Fruit fly (Drosophila melanogaster) whole organism, embryonic: ENCODE results near the gene CG42815.
A peak's percentile ranks its signal among the peaks of the same experiment; 100 is the strongest.

ENCODE experiments used
- Abd-B ChIP-seq: fragments of 200-800 bp; sonication (Bioruptor generic); optimal IDR thresholded peaks from 2 replicates; lab custom pipeline; 2018; ENCODE audit warnings: missing biosample characterization, mild to moderate bottlenecking, missing genetic modification characterization, moderate library complexity
- Bdp1 ChIP-seq: fragments of 200-800 bp; sonication (Bioruptor generic); optimal IDR thresholded peaks from 3 replicates; lab custom pipeline; 2016; ENCODE audit warnings: missing biosample characterization, missing genetic modification characterization
- CG10321 ChIP-seq: fragments of 200-800 bp; sonication (Bioruptor generic); IDR thresholded peaks from 2 replicates; pipeline ENCODE4 v1.3.6; 2022; ENCODE audit warnings: missing biosample characterization, missing genetic modification characterization
- CG10431 ChIP-seq: fragments of 200-800 bp; sonication (Bioruptor generic); optimal IDR thresholded peaks from 3 replicates; lab custom pipeline; 2018; ENCODE audit warnings: missing biosample characterization, mild to moderate bottlenecking, missing genetic modification characterization
- CG10959 ChIP-seq: fragments of 200-800 bp; sonication (Bioruptor generic); IDR thresholded peaks from 2 replicates; pipeline ENCODE4 v1.3.6; 2022; ENCODE audit warnings: missing biosample characterization, missing genetic modification characterization
- CG12155 ChIP-seq: fragments of 200-800 bp; sonication (Bioruptor generic); optimal IDR thresholded peaks from 3 replicates; lab custom pipeline; 2016; ENCODE audit warnings: missing biosample characterization, missing genetic modification characterization
- CG12744 ChIP-seq: fragments of 200-800 bp; sonication (Bioruptor generic); optimal IDR thresholded peaks from 2 replicates; lab custom pipeline; 2016; ENCODE audit warnings: missing biosample characterization, missing genetic modification characterization
- CG15601 ChIP-seq: fragments of 200-800 bp; sonication (Bioruptor generic); optimal IDR thresholded peaks from 3 replicates; lab custom pipeline; 2019; ENCODE audit warnings: missing biosample characterization, mild to moderate bottlenecking, missing genetic modification characterization, moderate library complexity
- CG17328 ChIP-seq: fragments of 200-800 bp; sonication (Bioruptor generic); IDR thresholded peaks from 2 replicates; pipeline ENCODE4 v1.3.6; 2022; ENCODE audit warnings: missing biosample characterization, missing genetic modification characterization
- CG2199 ChIP-seq: fragments of 200-800 bp; sonication (Bioruptor generic); IDR thresholded peaks from 3 replicates; pipeline ENCODE4 v1.3.6; 2022; ENCODE audit warnings: missing biosample characterization, missing genetic modification characterization
- CG2678 ChIP-seq: fragments of 200-800 bp; sonication (Bioruptor generic); optimal IDR thresholded peaks from 3 replicates; lab custom pipeline; 2019; ENCODE audit warnings: missing biosample characterization, mild to moderate bottlenecking, missing genetic modification characterization, moderate library complexity
- CG32532 ChIP-seq: fragments of 200-800 bp; sonication (Bioruptor generic); IDR thresholded peaks from 2 replicates; pipeline ENCODE4 v1.3.6; 2022; ENCODE audit warnings: missing biosample characterization, missing genetic modification characterization
- CG32772 ChIP-seq: fragments of 200-800 bp; sonication (Bioruptor generic); IDR thresholded peaks from 2 replicates; pipeline ENCODE4 v1.3.6; 2022; ENCODE audit warnings: missing biosample characterization, missing genetic modification characterization
- CG34376 ChIP-seq: fragments of 200-800 bp; sonication (Bioruptor generic); optimal IDR thresholded peaks from 2 replicates; lab custom pipeline; 2018; ENCODE audit warnings: missing biosample characterization, mild to moderate bottlenecking, missing genetic modification characterization
- CG4360 ChIP-seq: fragments of 200-800 bp; sonication (Bioruptor generic); IDR thresholded peaks from 2 replicates; pipeline ENCODE4 v1.3.6; 2022; ENCODE audit warnings: missing biosample characterization, missing genetic modification characterization
- CG5953 ChIP-seq: fragments of 200-800 bp; sonication (Bioruptor generic); IDR thresholded peaks from 2 replicates; pipeline ENCODE4 v1.3.6; 2022; ENCODE audit warnings: missing biosample characterization, missing genetic modification characterization
- CG6813 ChIP-seq: fragments of 200-800 bp; sonication (Bioruptor generic); optimal IDR thresholded peaks from 2 replicates; lab custom pipeline; 2017; ENCODE audit warnings: missing biosample characterization, missing genetic modification characterization, mild to moderate bottlenecking, moderate library complexity, missing genetic modification reagents
- CG7786 ChIP-seq: fragments of 200-800 bp; sonication (Bioruptor generic); optimal IDR thresholded peaks from 2 replicates; lab custom pipeline; 2016; ENCODE audit warnings: missing biosample characterization, missing genetic modification characterization
- CG9797 ChIP-seq: fragments of 200-800 bp; sonication (Bioruptor generic); optimal IDR thresholded peaks from 3 replicates; lab custom pipeline; 2018; ENCODE audit warnings: missing biosample characterization, mild to moderate bottlenecking, missing genetic modification characterization
- Dad ChIP-seq: fragments of 200-800 bp; sonication (Bioruptor generic); optimal IDR thresholded peaks from 3 replicates; lab custom pipeline; 2016; ENCODE audit warnings: missing biosample characterization, missing genetic modification characterization
- HLH4C ChIP-seq: fragments of 200-800 bp; sonication (Bioruptor generic); IDR thresholded peaks from 3 replicates; pipeline ENCODE4 v1.3.6; 2022; ENCODE audit warnings: missing biosample characterization, missing genetic modification characterization; ENCODE audit not compliant: partially characterized antibody
- Jarid2 ChIP-seq: fragments of 200-800 bp; sonication (Bioruptor generic); optimal IDR thresholded peaks from 3 replicates; lab custom pipeline; 2017; ENCODE audit warnings: mild to moderate bottlenecking, missing biosample characterization, missing genetic modification reagents, missing genetic modification characterization
- Mad ChIP-seq: fragments of 200-800 bp; sonication (Bioruptor generic); optimal IDR thresholded peaks from 2 replicates; lab custom pipeline; 2016; ENCODE audit warnings: missing biosample characterization, missing genetic modification characterization
- NFAT ChIP-seq: fragments of 200-800 bp; sonication (Bioruptor generic); IDR thresholded peaks from 2 replicates; pipeline ENCODE4 v1.3.6; 2022; ENCODE audit warnings: missing biosample characterization, missing genetic modification characterization
- Optix ChIP-seq: fragments of 200-800 bp; sonication (Bioruptor generic); IDR thresholded peaks from 3 replicates; pipeline ENCODE4 v1.3.6; 2022; ENCODE audit warnings: missing biosample characterization, missing genetic modification characterization
- Side ChIP-seq: fragments of 200-800 bp; sonication (Bioruptor generic); optimal IDR thresholded peaks from 2 replicates; lab custom pipeline; 2016; ENCODE audit warnings: missing biosample characterization, missing genetic modification characterization
- Sox102F ChIP-seq: fragments of 200-800 bp; sonication (Bioruptor generic); optimal IDR thresholded peaks from 2 replicates; lab custom pipeline; 2018; ENCODE audit warnings: missing biosample characterization, mild to moderate bottlenecking, missing genetic modification characterization, moderate library complexity
- Xbp1 ChIP-seq: fragments of 200-800 bp; sonication (Bioruptor generic); optimal IDR thresholded peaks from 3 replicates; lab custom pipeline; 2016; ENCODE audit warnings: missing biosample characterization, mild to moderate bottlenecking, missing genetic modification characterization
- ab ChIP-seq: fragments of 200-800 bp; sonication (Bioruptor generic); optimal IDR thresholded peaks from 2 replicates; lab custom pipeline; 2016; ENCODE audit warnings: missing biosample characterization, missing genetic modification characterization
- amos ChIP-seq: fragments of 200-800 bp; sonication (Bioruptor generic); IDR thresholded peaks from 2 replicates; pipeline ENCODE4 v1.3.6; 2022; ENCODE audit warnings: missing biosample characterization, missing genetic modification characterization; ENCODE audit not compliant: partially characterized antibody
- cad ChIP-seq: fragments of >200 bp; optimal IDR thresholded peaks from 2 replicates; lab custom pipeline; 2017; ENCODE audit warnings: missing biosample characterization, missing genetic modification characterization
- da ChIP-seq: fragments of 200-800 bp; sonication (Bioruptor generic); optimal IDR thresholded peaks from 2 replicates; lab custom pipeline; 2016; ENCODE audit warnings: missing biosample characterization, missing genetic modification characterization
- dm ChIP-seq: fragments of 200-800 bp; sonication (Bioruptor generic); optimal IDR thresholded peaks from 3 replicates; lab custom pipeline; 2016; ENCODE audit warnings: missing biosample characterization, missing genetic modification characterization
- dpn ChIP-seq, 2 experiments: fragments of 200-800 bp; sonication (Bioruptor generic); optimal IDR thresholded peaks; 3 replicates each; lab custom pipeline; 2016; ENCODE audit warnings: missing biosample characterization in 2 of 2, missing genetic modification characterization in 2 of 2
- ems ChIP-seq: fragments of 200-800 bp; sonication (Bioruptor generic); optimal IDR thresholded peaks from 3 replicates; lab custom pipeline; 2016; ENCODE audit warnings: missing biosample characterization, missing genetic modification characterization
- esg ChIP-seq: fragments of 200-800 bp; sonication (Bioruptor generic); conservative IDR thresholded peaks from 2 replicates; pipeline ENCODE4 v1.3.6; 2022; ENCODE audit warnings: missing biosample characterization, missing genetic modification characterization
- eve ChIP-seq, 2 experiments: fragments of >200 bp; optimal IDR thresholded peaks; 2 replicates each; lab custom pipeline; 2017; ENCODE audit warnings: missing biosample characterization in 2 of 2, missing genetic modification characterization in 2 of 2
- exex ChIP-seq: fragments of 200-800 bp; sonication (Bioruptor generic); optimal IDR thresholded peaks from 4 replicates; lab custom pipeline; 2018; ENCODE audit warnings: missing biosample characterization, mild to moderate bottlenecking, missing genetic modification characterization, moderate library complexity
- ham ChIP-seq: fragments of 200-800 bp; sonication (Bioruptor generic); IDR thresholded peaks from 2 replicates; pipeline ENCODE4 v1.3.6; 2022; ENCODE audit warnings: missing biosample characterization, missing genetic modification characterization
- oc ChIP-seq: fragments of 200-800 bp; sonication (Bioruptor generic); optimal IDR thresholded peaks from 2 replicates; lab custom pipeline; 2018; ENCODE audit warnings: missing biosample characterization, mild to moderate bottlenecking, missing genetic modification characterization, moderate library complexity
- onecut ChIP-seq: fragments of 200-800 bp; sonication (Bioruptor generic); IDR thresholded peaks from 2 replicates; pipeline ENCODE4 v1.3.6; 2022; ENCODE audit warnings: missing biosample characterization, missing genetic modification characterization
- repo ChIP-seq: fragments of 200-800 bp; sonication (Bioruptor generic); optimal IDR thresholded peaks from 2 replicates; lab custom pipeline; 2016; ENCODE audit warnings: missing biosample characterization, missing genetic modification characterization
- schlank ChIP-seq: fragments of 200-800 bp; sonication (Bioruptor generic); optimal IDR thresholded peaks from 2 replicates; lab custom pipeline; 2018; ENCODE audit warnings: missing biosample characterization, mild to moderate bottlenecking, missing genetic modification characterization
- shn ChIP-seq: fragments of 200-800 bp; sonication (Bioruptor generic); optimal IDR thresholded peaks from 3 replicates; lab custom pipeline; 2016; ENCODE audit warnings: missing biosample characterization, missing genetic modification characterization
- slou ChIP-seq: fragments of 200-800 bp; sonication (Bioruptor generic); optimal IDR thresholded peaks from 3 replicates; lab custom pipeline; 2016; ENCODE audit warnings: missing biosample characterization, missing genetic modification characterization
- tgo ChIP-seq: fragments of 200-800 bp; sonication (Bioruptor generic); IDR thresholded peaks from 3 replicates; pipeline ENCODE4 v1.3.6; 2022; ENCODE audit warnings: missing biosample characterization, missing genetic modification characterization
- usp ChIP-seq: fragments of >200 bp; optimal IDR thresholded peaks from 2 replicates; lab custom pipeline; 2017; ENCODE audit warnings: missing biosample characterization, missing genetic modification characterization

Gene CG42815

DNA sequence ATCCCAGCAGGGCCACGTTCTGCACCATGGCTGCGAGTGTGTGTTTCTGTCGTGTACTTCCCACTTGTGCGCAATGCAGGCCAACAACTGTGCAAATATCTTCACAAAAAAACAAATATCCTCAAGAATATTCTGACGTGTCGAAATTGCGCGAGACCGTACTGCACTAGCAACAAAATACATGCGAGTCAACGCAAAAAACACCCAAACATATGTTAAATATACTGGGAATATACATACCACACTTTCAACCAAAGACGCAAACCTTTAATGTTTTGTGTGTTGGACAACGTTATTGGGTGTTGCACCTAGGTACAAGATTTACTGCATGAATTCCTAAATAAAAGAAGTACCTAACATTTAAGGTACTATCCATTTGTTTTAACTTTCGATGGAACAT lies 10.8 kb upstream of the CG42815 start, which contains the start of gene NUCB1 (continued):
- TF ChIP-seq CG32532 (GFP tag; lab: Robert Waterston, UW) (peak; percentile 37; the same call in 1 of the 2 replicates), Sox102F (GFP tag; lab: Kevin White, UChicago) (no peak), CG6813 (GFP tag; lab: Kevin White, UChicago) (peak; percentile 16), ems (peak; percentile 30), oc (tag; lab: Kevin White, UChicago) (no peak), CG10431 (GFP tag; lab: Kevin White, UChicago) (no peak), cad (GFP tag; lab: Kevin White, UChicago) (no peak), Optix (GFP tag; lab: Robert Waterston, UW) (no peak), Xbp1 (GFP tag; lab: Kevin White, UChicago) (peak; percentile 82), Jarid2 (GFP tag; lab: Kevin White, UChicago) (peak; percentile 69), da (GFP tag; lab: Kevin White, UChicago) (no peak), CG12155 (GFP tag; lab: Kevin White, UChicago) (peak; percentile 11), repo (GFP tag; lab: Kevin White, UChicago) (peak; percentile 2), Side (GFP tag; lab: Kevin White, UChicago) (no peak), esg (GFP tag; lab: Robert Waterston, UW) (no peak), HLH4C (GFP tag; lab: Robert Waterston, UW) (no peak), Bdp1 (GFP tag; lab: Kevin White, UChicago) (peak; percentile 14), CG4360 (GFP tag; lab: Robert Waterston, UW) (no peak), ab (GFP tag; lab: Kevin White, UChicago) (no peak), Mad (GFP tag; lab: Kevin White, UChicago) (peak; percentile 12), dm (GFP tag; lab: Kevin White, UChicago) (peak; percentile 54), CG15601 (tag; lab: Kevin White, UChicago) (no peak), Dad (GFP tag; lab: Kevin White, UChicago) (peak; percentile 46), amos (GFP tag; lab: Robert Waterston, UW) (no peak), CG2678 (tag; lab: Kevin White, UChicago) (no peak), slou (GFP tag; lab: Kevin White, UChicago) (no peak), CG5953 (GFP tag; lab: Robert Waterston, UW) (no peak), dpn (GFP tag; optimal IDR thresholded peaks at IDR 0.05; lab: Kevin White, UChicago) (peak; percentile 47 to 64), exex (tag; lab: Kevin White, UChicago) (no peak), tgo (GFP tag; lab: Robert Waterston, UW) (no peak), CG17328 (GFP tag; lab: Robert Waterston, UW) (peak; percentile 37; the same call in 1 of the 2 replicates), onecut (no peak), CG12744 (GFP tag; lab: Kevin White, UChicago) (peak; percentile 47), CG7786 (GFP tag; lab: Kevin White, UChicago) (peak; percentile 7), CG10959 (GFP tag; lab: Robert Waterston, UW) (no peak), usp (GFP tag; lab: Kevin White, UChicago) (no peak), CG34376 (GFP tag; lab: Kevin White, UChicago) (no peak), ham (no peak), CG32772 (GFP tag; lab: Robert Waterston, UW) (no peak), schlank (tag; lab: Kevin White, UChicago) (no peak)

DNA sequence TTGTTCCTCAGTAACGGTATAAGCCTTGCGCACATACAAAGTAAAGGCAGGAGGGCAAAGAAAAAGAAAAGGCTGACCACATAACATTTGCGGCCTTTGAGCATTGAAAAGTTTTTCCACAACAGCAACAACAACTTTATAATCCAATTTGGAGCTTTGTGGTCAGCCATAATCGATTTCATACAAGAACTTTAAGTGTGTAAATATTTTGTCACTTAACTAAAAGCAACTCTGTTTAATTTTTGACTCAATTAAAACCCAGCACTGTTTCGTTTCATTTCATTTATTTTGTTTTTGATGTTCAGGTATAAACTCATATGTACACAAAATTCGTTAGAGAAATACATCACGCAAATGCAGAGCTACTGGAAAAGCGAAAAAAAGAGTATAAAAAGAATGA lies 6.2 kb upstream of the CG42815 start, which contains the start of gene CG42816:
TSS of gene CG42816 (minus strand) at position 101 of the 400 bp plus-strand sequence.
- TF ChIP-seq CG10321 (GFP tag; lab: Robert Waterston, UW) = no peak
- TF ChIP-seq CG2199 = no peak
- TF ChIP-seq NFAT (GFP tag; lab: Robert Waterston, UW) = no peak
- no peak for TF ChIP-seq Side (GFP tag; lab: Kevin White, UChicago)
- TF ChIP-seq CG9797 (GFP tag; lab: Kevin White, UChicago) = no peak
- TF ChIP-seq eve (GFP tag; optimal IDR thresholded peaks at IDR 0.05; lab: Kevin White, UChicago) = no peak
- TF ChIP-seq Abd-B (GFP tag; lab: Kevin White, UChicago) = no peak
- TF ChIP-seq shn (GFP tag; lab: Kevin White, UChicago) = no peak
